Worm (Caenorhabditis elegans) whole organism, early embryonic: ENCODE data around the gene rbx-1.

Source experiments
- B0310.2 ChIP-seq: sonication (generic microtip); optimal IDR thresholded peaks from 2 replicates; lab custom pipeline; 2016; ENCODE audit warnings: mild to moderate bottlenecking, missing genetic modification characterization, missing compliant biosample characterization
- F13C5.2 ChIP-seq: sonication (generic microtip); optimal IDR thresholded peaks from 2 replicates; lab custom pipeline; 2017; ENCODE audit warnings: mild to moderate bottlenecking, missing genetic modification characterization, inconsistent platforms, missing compliant biosample characterization
- aly-1 ChIP-seq: sonication (generic microtip); optimal IDR thresholded peaks from 2 replicates; lab custom pipeline; 2016; ENCODE audit warnings: missing genetic modification characterization, missing compliant biosample characterization
- ama-1 ChIP-seq: fragments of 150-350 bp; optimal IDR thresholded peaks from 2 replicates; lab custom pipeline; 2014
- ceh-13 ChIP-seq: fragments of 200-800 bp; sonication (Bioruptor generic); optimal IDR thresholded peaks from 2 replicates; lab custom pipeline; 2018; ENCODE audit warnings: mild to moderate bottlenecking, missing genetic modification characterization, missing compliant biosample characterization
- ceh-36 ChIP-seq: sonication (generic microtip); optimal IDR thresholded peaks from 2 replicates; lab custom pipeline; 2016; ENCODE audit warnings: missing genetic modification characterization, inconsistent platforms, missing compliant biosample characterization
- ets-7 ChIP-seq: sonication (generic microtip); optimal IDR thresholded peaks from 2 replicates; lab custom pipeline; 2016; ENCODE audit warnings: missing genotype, missing genetic modification characterization, missing compliant biosample characterization
- flt-1 ChIP-seq: fragments of 200-800 bp; sonication (Bioruptor generic); IDR thresholded peaks from 2 replicates; pipeline ENCODE4 v1.3.6; 2022; ENCODE audit warnings: missing genetic modification characterization, missing compliant biosample characterization
- hmbx-1 ChIP-seq: sonication (generic microtip); optimal IDR thresholded peaks from 2 replicates; lab custom pipeline; 2016; ENCODE audit warnings: mild to moderate bottlenecking, missing genetic modification characterization, missing compliant biosample characterization
- hmg-4 ChIP-seq: fragments of 200-800 bp; sonication (Bioruptor generic); optimal IDR thresholded peaks from 2 replicates; lab custom pipeline; 2018; ENCODE audit warnings: mild to moderate bottlenecking, missing genetic modification characterization, missing compliant biosample characterization
- hnd-1 ChIP-seq: sonication (generic microtip); optimal IDR thresholded peaks from 2 replicates; lab custom pipeline; 2016; ENCODE audit warnings: missing genetic modification characterization, missing compliant biosample characterization
- pes-1 ChIP-seq: fragments of 200-800 bp; sonication (Bioruptor generic); IDR thresholded peaks from 2 replicates; pipeline ENCODE4 v1.3.6; 2022; ENCODE audit warnings: missing genetic modification reagents, missing genetic modification characterization, missing compliant biosample characterization
- scrt-1 ChIP-seq: fragments of 200-800 bp; sonication (Bioruptor generic); IDR thresholded peaks from 2 replicates; pipeline ENCODE4 v1.3.6; 2022; ENCODE audit warnings: missing genetic modification characterization, missing compliant biosample characterization
- sea-1 ChIP-seq: fragments of 200-800 bp; sonication (Bioruptor generic); conservative IDR thresholded peaks from 2 replicates; pipeline ENCODE4 v1.3.6; 2022; ENCODE audit warnings: missing genetic modification characterization, missing compliant biosample characterization
- tbx-11 ChIP-seq: fragments of 200-800 bp; sonication (Bioruptor generic); IDR thresholded peaks from 2 replicates; pipeline ENCODE4 v1.3.6; 2022; ENCODE audit warnings: missing genetic modification characterization, missing compliant biosample characterization
- tbx-37 ChIP-seq: fragments of 200-800 bp; sonication (Bioruptor generic); conservative IDR thresholded peaks from 2 replicates; pipeline ENCODE4 v1.3.6; 2022; ENCODE audit warnings: missing genetic modification reagents, missing genetic modification characterization, missing compliant biosample characterization
- tra-4 ChIP-seq: sonication (generic microtip); optimal IDR thresholded peaks from 2 replicates; lab custom pipeline; 2017; ENCODE audit warnings: missing genetic modification characterization, missing compliant biosample characterization

rbx-1 gene

DNA sequence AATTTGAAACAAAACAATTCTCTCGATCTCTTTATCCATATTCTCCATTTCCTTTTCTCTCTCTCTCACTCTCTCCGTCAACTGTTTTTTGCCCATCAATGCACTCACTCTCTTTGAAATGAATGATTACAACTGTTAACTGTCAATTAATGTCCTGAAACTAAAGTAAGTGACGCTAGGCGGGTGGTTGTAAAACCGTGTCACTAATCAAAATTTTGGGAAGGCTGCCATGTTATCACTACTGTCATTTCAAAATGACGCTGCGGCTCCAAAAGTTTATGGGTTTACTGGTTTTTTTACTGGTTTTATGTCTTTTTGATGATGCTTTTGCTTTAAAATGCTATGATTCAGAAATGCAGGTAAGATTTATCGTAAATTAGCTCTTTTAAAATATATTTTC, 11.2 kb downstream of the rbx-1 start, which contains the start of gene ZK287.9:
Gene ZK287.9, plus strand, starts transcription at position 192 of the 400 bp plus-strand sequence.
- no peak for TF ChIP-seq hmg-4 (GFP tag; lab: Kevin White, UChicago)
- TF ChIP-seq ama-1 (lab: Kevin White, UChicago) = no peak
- no peak for TF ChIP-seq sea-1 (GFP tag; lab: Robert Waterston, UW)
- TF ChIP-seq tbx-37 (GFP tag; lab: Robert Waterston, UW) = no peak
- no peak for TF ChIP-seq aly-1
- TF ChIP-seq tra-4 (tag; lab: Kevin White, UChicago) = no peak
- TF ChIP-seq flt-1 = no peak
- no peak for TF ChIP-seq tbx-11 (GFP tag; lab: Robert Waterston, UW)
- TF ChIP-seq F13C5.2 = no peak
- no peak for TF ChIP-seq hnd-1
- TF ChIP-seq ceh-13 (GFP tag; lab: Kevin White, UChicago) = no peak
- TF ChIP-seq scrt-1 (GFP tag; lab: Robert Waterston, UW) = no peak
- TF ChIP-seq ceh-36 (tag; lab: Kevin White, UChicago) = no peak
- no peak for TF ChIP-seq B0310.2 (tag; lab: Kevin White, UChicago)
- TF ChIP-seq hmbx-1 (tag; lab: Kevin White, UChicago) = no peak
- TF ChIP-seq pes-1 (GFP tag; lab: Robert Waterston, UW) = no peak

DNA sequence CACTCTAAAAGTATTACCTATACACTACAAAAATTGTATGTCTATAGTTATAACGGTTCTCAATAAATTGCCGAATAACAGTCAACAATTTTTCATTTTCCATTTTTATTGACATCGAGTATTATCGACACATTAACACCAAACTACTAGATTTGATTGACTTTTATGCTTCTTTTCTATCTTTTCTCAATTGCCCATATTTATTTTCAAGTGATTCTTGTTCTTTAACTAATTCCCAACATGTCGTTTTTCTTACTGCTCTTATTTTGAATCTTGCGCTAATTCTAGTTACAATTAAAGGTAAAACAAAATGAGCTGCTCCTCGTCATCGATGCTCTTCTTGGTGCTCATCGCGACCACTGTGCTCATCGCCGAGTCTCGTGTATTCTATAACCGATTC, 12.3 kb downstream of the rbx-1 start, which contains the start of gene cthd-1:
Gene cthd-1, plus strand, starts transcription at position 301 of the 400 bp plus-strand sequence.
- TF ChIP-seq hmg-4 (GFP tag; lab: Kevin White, UChicago) = no peak
- TF ChIP-seq ama-1 (lab: Kevin White, UChicago) = no peak
- TF ChIP-seq ceh-13 (GFP tag; lab: Kevin White, UChicago) = no peak
- no peak for TF ChIP-seq ets-7
- no peak for TF ChIP-seq tra-4 (tag; lab: Kevin White, UChicago)
- no peak for TF ChIP-seq pes-1 (GFP tag; lab: Robert Waterston, UW)
- TF ChIP-seq hmbx-1 (tag; lab: Kevin White, UChicago) = no peak
- no peak for TF ChIP-seq sea-1 (GFP tag; lab: Robert Waterston, UW)
- no peak for TF ChIP-seq tbx-11 (GFP tag; lab: Robert Waterston, UW)
- TF ChIP-seq aly-1 = no peak
- TF ChIP-seq ceh-36 (tag; lab: Kevin White, UChicago) = no peak
- TF ChIP-seq scrt-1 (GFP tag; lab: Robert Waterston, UW) = no peak
- no peak for TF ChIP-seq B0310.2 (tag; lab: Kevin White, UChicago)
- TF ChIP-seq F13C5.2 = no peak
- TF ChIP-seq hnd-1 = no peak
- TF ChIP-seq flt-1 = no peak

DNA sequence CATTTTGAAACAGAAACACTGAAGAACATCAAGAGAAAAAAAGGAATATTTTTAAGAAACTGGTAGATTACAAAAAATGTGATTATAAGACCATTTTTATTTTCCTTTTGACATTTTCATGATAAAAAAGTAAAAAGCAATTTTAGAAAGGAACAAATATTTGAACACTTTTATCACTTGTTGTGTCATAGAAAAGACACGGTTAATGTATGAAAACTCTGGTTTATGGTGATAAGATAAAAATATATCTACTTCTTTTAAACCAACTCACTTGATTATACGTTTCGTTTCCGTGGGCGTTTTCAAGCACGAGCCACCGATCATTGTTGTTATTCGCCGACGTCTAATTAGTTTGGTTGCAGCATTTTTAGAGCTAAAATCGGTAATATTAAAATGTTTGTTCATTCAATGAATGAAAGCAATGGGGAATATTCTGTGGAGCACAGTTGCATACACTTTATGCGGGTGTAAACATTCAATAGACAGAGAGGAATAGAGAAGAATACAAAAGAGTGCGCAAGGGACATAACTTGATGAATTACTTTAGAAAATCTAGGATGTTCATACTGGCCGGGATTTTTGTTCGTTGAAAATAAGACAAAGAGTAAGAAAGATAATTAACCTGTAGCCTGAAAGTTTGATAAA, 17.0 kb downstream of the rbx-1 start, which contains the start of gene sulp-8:
Gene sulp-8, minus strand, starts transcription at position 469 of the 645 bp plus-strand sequence.
- no peak for TF ChIP-seq hmg-4 (GFP tag; lab: Kevin White, UChicago)
- TF ChIP-seq flt-1 = no peak
- no peak for TF ChIP-seq ama-1 (lab: Kevin White, UChicago)
- TF ChIP-seq pes-1 (GFP tag; lab: Robert Waterston, UW) = no peak
- TF ChIP-seq hmbx-1 (tag; lab: Kevin White, UChicago) = no peak
- no peak for TF ChIP-seq F13C5.2
- TF ChIP-seq scrt-1 (GFP tag; lab: Robert Waterston, UW) = no peak
- no peak for TF ChIP-seq sea-1 (GFP tag; lab: Robert Waterston, UW)
- no peak for TF ChIP-seq aly-1
- TF ChIP-seq ceh-13 (GFP tag; lab: Kevin White, UChicago) = no peak
- no peak for TF ChIP-seq hnd-1
- TF ChIP-seq ceh-36 (tag; lab: Kevin White, UChicago) = no peak
- no peak for TF ChIP-seq B0310.2 (tag; lab: Kevin White, UChicago)
- no peak for TF ChIP-seq tbx-11 (GFP tag; lab: Robert Waterston, UW)
- TF ChIP-seq tbx-37 (GFP tag; lab: Robert Waterston, UW) = no peak
- TF ChIP-seq tra-4 (tag; lab: Kevin White, UChicago) = no peak

DNA sequence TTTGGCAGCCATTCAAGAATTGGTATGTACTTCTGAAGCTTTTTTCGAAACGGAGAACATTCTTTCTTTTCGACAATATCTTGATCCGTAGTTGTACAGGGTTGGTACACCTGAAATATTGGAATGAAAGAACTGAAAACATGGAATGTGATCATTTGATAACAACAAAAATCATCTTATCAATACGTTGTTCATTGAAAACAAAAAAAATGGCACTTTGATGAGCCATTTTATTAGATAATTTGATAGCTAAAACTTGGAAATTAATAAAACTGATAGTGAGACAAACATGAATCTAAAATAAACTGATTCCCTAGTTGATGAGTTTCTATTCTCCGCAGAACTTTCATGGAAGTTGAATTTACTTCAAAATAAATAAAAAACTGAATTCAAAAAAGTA, 17.8 kb downstream of the rbx-1 start:
- TF ChIP-seq ama-1 (lab: Kevin White, UChicago) = no peak
- no peak for TF ChIP-seq pes-1 (GFP tag; lab: Robert Waterston, UW)
- TF ChIP-seq B0310.2 (tag; lab: Kevin White, UChicago) = no peak
- TF ChIP-seq scrt-1 (GFP tag; lab: Robert Waterston, UW) = no peak

DNA sequence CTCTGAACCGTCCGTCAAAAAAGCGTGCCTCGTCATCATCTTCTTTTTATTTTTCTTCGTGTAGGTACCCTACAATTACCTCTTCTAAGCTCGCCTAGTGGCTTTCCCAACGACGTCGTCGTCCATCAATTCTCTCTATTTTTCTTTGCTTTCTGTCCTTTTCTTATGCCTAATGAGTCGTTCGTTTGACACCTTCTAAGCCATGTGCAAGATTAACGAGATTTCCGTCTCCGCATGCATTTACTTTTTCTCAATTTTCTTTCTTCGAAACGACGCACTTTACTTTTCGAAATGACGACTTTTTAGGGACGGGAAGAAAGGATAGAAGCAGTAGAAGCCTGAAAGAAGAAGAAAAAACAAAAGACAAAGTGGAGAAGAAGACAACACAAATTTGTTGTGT, 23.9 kb downstream of the rbx-1 start, which contains the start of gene ZK287.1:
Gene ZK287.1, plus strand, starts transcription at position 301 of the 400 bp plus-strand sequence.
- TF ChIP-seq ets-7 = no peak
- TF ChIP-seq scrt-1 (GFP tag; lab: Robert Waterston, UW) = no peak
- TF ChIP-seq F13C5.2 = no peak
- TF ChIP-seq sea-1 (GFP tag; lab: Robert Waterston, UW) = no peak
- no peak for TF ChIP-seq aly-1
- no peak for TF ChIP-seq hmbx-1 (tag; lab: Kevin White, UChicago)
- TF ChIP-seq B0310.2 (tag; lab: Kevin White, UChicago) = no peak
- no peak for TF ChIP-seq hmg-4 (GFP tag; lab: Kevin White, UChicago)
- no peak for TF ChIP-seq hnd-1
- no peak for TF ChIP-seq ceh-36 (tag; lab: Kevin White, UChicago)

DNA sequence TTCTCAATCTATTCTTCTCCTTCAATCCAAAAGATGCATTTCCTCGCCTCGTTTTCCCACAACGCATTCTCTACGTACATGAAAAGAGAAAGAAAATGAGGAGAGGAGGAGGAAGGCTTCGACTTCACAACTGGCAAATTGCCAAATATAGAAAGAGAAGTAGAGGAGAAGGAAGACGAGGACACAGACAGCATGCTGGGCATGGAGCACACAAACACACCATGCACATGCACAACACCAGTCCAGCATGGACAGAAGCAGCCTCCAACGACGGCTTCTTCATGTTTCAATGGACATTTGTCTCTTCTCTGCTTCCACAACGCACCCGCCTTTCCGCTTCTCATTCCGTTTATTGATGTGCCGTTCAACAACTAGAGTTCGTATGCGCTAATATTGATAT, 25.7 kb downstream of the rbx-1 start:
- TF ChIP-seq ama-1 (lab: Kevin White, UChicago) (no peak), ceh-36 (tag; lab: Kevin White, UChicago) (no peak), hmbx-1 (tag; lab: Kevin White, UChicago) (no peak), hmg-4 (GFP tag; lab: Kevin White, UChicago) (no peak), hnd-1 (no peak), tbx-37 (GFP tag; lab: Robert Waterston, UW) (no peak), aly-1 (no peak), flt-1 (no peak), scrt-1 (GFP tag; lab: Robert Waterston, UW) (no peak), ceh-13 (GFP tag; lab: Kevin White, UChicago) (no peak), B0310.2 (tag; lab: Kevin White, UChicago) (no peak), tra-4 (tag; lab: Kevin White, UChicago) (no peak), ets-7 (no peak), F13C5.2 (no peak), sea-1 (GFP tag; lab: Robert Waterston, UW) (no peak)

DNA sequence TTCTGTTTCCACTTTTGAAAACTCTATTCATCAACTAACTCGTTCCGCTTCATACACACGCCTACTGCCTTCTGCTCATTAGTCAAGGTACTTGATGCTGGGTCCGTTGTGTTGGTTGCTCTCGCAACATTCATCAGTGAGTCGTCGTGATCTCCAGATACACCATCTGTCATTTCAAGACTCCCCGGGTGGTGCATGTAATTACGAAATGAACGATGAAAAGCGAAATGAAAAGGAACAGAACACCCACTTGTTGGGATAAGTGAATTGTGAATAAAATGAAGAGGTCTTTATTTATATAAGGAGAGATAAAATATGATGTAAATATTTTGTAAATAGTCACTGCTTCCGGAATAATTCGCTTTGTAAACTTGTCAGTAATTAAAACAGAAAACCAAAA, 26.4 kb downstream of the rbx-1 start:
- TF ChIP-seq hnd-1 (no peak), scrt-1 (GFP tag; lab: Robert Waterston, UW) (no peak), ets-7 (no peak), hmbx-1 (tag; lab: Kevin White, UChicago) (no peak), ama-1 (lab: Kevin White, UChicago) (no peak), tbx-11 (GFP tag; lab: Robert Waterston, UW) (no peak), flt-1 (no peak), ceh-36 (tag; lab: Kevin White, UChicago) (no peak), tra-4 (tag; lab: Kevin White, UChicago) (no peak), tbx-37 (GFP tag; lab: Robert Waterston, UW) (no peak), sea-1 (GFP tag; lab: Robert Waterston, UW) (no peak), aly-1 (no peak), pes-1 (GFP tag; lab: Robert Waterston, UW) (no peak), F13C5.2 (no peak), B0310.2 (tag; lab: Kevin White, UChicago) (no peak), ceh-13 (GFP tag; lab: Kevin White, UChicago) (no peak)
